Worm (Caenorhabditis elegans): ENCODE measurements around the gene F10G2.1.
"Not testable (repeated sequence)": the region's sequence is repeated elsewhere in the genome, so short reads cannot be mapped to it uniquely, and the experiment has no call there.

Gene F10G2.1

ce11 chrV:7345494-7345893 is 13.1 kb downstream of the F10G2.1 start, which contains the start of gene nhr-147:
nhr-147 (plus strand) TSS chrV:7345794.
- TF ChIP-seq F13H6.1, unc-42, pha-4 (tag; optimal IDR thresholded peaks at IDR 0.05): not testable (repeated sequence)

- no peak for TF ChIP-seq mec-3 (tag; optimal IDR thresholded peaks at IDR 0.05; ENCODE audit: borderline replicate concordance)
- no peak for TF ChIP-seq sox-4 (tag; optimal IDR thresholded peaks at IDR 0.05)
- TF ChIP-seq rnt-1 (tag; optimal IDR thresholded peaks at IDR 0.05) = no peak
- no peak for TF ChIP-seq F13H6.1 (tag; optimal IDR thresholded peaks at IDR 0.05)
- TF ChIP-seq pag-3 (tag; optimal IDR thresholded peaks at IDR 0.05; ENCODE audit: borderline replicate concordance) = no peak
- TF ChIP-seq ceh-31 (tag; optimal IDR thresholded peaks at IDR 0.05) = no peak
- TF ChIP-seq ceh-6 (GFP tag; optimal IDR thresholded peaks at IDR 0.05) = no peak
- TF ChIP-seq hlh-8 (tag; optimal IDR thresholded peaks at IDR 0.05) = no peak
Measured at ce11 chrV:7349541-7349940, 17.2 kb downstream of the F10G2.1 start, which contains the start of gene nhr-149. nhr-149 (minus strand) TSS chrV:7349641.

ce11 chrV:7352186-7353053 is 20.1 kb downstream of the F10G2.1 start, which contains the start of the genes srh-231 and srh-275:
srh-231 (minus strand) TSS chrV:7352236.
srh-275 (plus strand) TSS chrV:7353003.
- no peak for TF ChIP-seq hlh-8 (tag; optimal IDR thresholded peaks at IDR 0.05)
- no peak for TF ChIP-seq ceh-2 (tag; optimal IDR thresholded peaks at IDR 0.05)
- TF ChIP-seq ceh-34 (tag; optimal IDR thresholded peaks at IDR 0.05) = no peak

DNA sequence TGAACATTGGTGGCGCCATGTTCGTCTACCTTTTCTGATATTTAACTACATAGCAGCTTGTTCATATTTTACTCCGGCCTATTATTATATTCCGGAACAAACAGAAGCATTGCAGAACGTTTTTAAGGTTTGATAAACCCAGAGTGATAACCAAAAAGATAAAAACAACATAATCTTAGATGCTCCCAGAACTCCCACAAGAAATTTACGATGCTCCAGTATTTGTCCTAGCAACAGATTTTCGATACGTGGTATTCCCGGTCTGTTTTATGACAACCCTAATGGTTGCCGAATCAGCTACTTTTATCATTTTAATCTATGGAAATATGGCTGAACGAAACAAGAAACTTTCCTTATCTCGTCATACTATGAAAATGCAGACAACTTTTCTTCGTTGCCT is 21.2 kb downstream of the F10G2.1 start:
- TF ChIP-seq unc-86 (tag; optimal IDR thresholded peaks at IDR 0.05) (no peak), ceh-34 (tag; optimal IDR thresholded peaks at IDR 0.05) (no peak), unc-55 (GFP tag; optimal IDR thresholded peaks at IDR 0.05) (no peak), fax-1 (tag; optimal IDR thresholded peaks at IDR 0.05) (no peak), sdc-2 (tag; optimal IDR thresholded peaks at IDR 0.05) (no peak), ref-2 (tag; optimal IDR thresholded peaks at IDR 0.05) (no peak), sox-2 (GFP tag; IDR thresholded peaks at IDR 0.05) (no peak), sox-4 (tag; optimal IDR thresholded peaks at IDR 0.05) (no peak), nhr-232 (tag; optimal IDR thresholded peaks at IDR 0.05) (no peak), ceh-48 (tag; optimal IDR thresholded peaks at IDR 0.05) (no peak), tbx-7 (tag; optimal IDR thresholded peaks at IDR 0.05) (no peak), pha-2 (tag; optimal IDR thresholded peaks at IDR 0.05) (no peak), unc-42 (tag; optimal IDR thresholded peaks at IDR 0.05) (no peak), hlh-8 (tag; optimal IDR thresholded peaks at IDR 0.05) (no peak), che-1 (tag; optimal IDR thresholded peaks at IDR 0.05) (no peak), odd-2 (tag; optimal IDR thresholded peaks at IDR 0.05) (no peak), hlh-30 (tag; optimal IDR thresholded peaks at IDR 0.05; ENCODE audit: insufficient read depth) (no peak)

DNA sequence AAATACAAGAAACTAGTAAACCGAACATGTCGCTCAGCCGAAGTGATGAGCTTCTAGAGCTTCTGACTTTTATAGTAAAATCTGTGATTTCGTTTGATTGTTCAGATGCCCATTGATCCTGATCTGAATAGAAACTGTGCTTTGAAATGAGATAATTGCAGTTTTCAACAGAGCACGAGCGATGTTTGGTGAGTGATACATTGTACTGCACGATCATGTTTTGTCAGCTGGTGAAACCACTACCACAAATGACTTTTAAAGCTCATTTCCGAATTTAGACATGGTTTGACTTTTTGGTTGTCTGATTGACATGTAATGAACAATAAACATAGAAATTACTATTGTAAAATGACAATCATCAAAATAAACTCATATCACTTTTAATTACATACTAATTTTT is 23.1 kb downstream of the F10G2.1 start, which contains the start of gene tag-293:
tag-293 (minus strand) TSS at position 101 of the 400 bp plus-strand sequence.
- TF ChIP-seq che-1 (tag; optimal IDR thresholded peaks at IDR 0.05) (no peak), C08G9.2 (tag; optimal IDR thresholded peaks at IDR 0.05) (no peak)

ce11 chrV:7356684-7357083 is 24.3 kb downstream of the F10G2.1 start, which contains the start of gene C03G6.21:
C03G6.21 (minus strand) TSS chrV:7356784.
- TF ChIP-seq elt-2 (tag; optimal IDR thresholded peaks at IDR 0.05) = no peak
- no peak for TF ChIP-seq ceh-31 (tag; optimal IDR thresholded peaks at IDR 0.05)
- TF ChIP-seq mec-3 (tag; optimal IDR thresholded peaks at IDR 0.05; ENCODE audit: borderline replicate concordance) = no peak
- no peak for TF ChIP-seq tbx-2 (tag; optimal IDR thresholded peaks at IDR 0.05)
